Worm (Caenorhabditis elegans) whole organism, L2 larva: ENCODE measurements around the gene F43G6.8.

ENCODE experiments used
- C34F6.9 ChIP-seq: fragments of 150-350 bp; optimal IDR thresholded peaks from 2 replicates; lab custom pipeline; 2014; ENCODE audit warnings: missing biosample characterization, missing genetic modification characterization
- F13H6.1 ChIP-seq: sonication (generic microtip); optimal IDR thresholded peaks from 2 replicates; lab custom pipeline; 2016; ENCODE audit warnings: missing genetic modification characterization, missing compliant biosample characterization
- R02D3.7 ChIP-seq: fragments of 150-350 bp; optimal IDR thresholded peaks from 2 replicates; lab custom pipeline; 2014; ENCODE audit warnings: missing biosample characterization, missing genetic modification characterization
- Y55F3AM.14 ChIP-seq: fragments of 200-800 bp; sonication (Bioruptor generic); optimal IDR thresholded peaks from 2 replicates; lab custom pipeline; 2018; ENCODE audit warnings: mild to moderate bottlenecking, missing genetic modification characterization, missing compliant biosample characterization
- blmp-1 ChIP-seq: sonication (generic microtip); optimal IDR thresholded peaks from 2 replicates; lab custom pipeline; 2017; ENCODE audit warnings: missing genetic modification characterization, mild to moderate bottlenecking, missing compliant biosample characterization, antibody characterized with exemption, moderate library complexity; ENCODE audit not compliant: insufficient read depth
- ceh-16 ChIP-seq: fragments of 150-350 bp; optimal IDR thresholded peaks from 2 replicates; lab custom pipeline; 2014; ENCODE audit warnings: missing biosample characterization, missing genetic modification characterization
- ceh-82 ChIP-seq: fragments of 150-350 bp; optimal IDR thresholded peaks from 2 replicates; lab custom pipeline; 2014; ENCODE audit warnings: missing biosample characterization, missing genetic modification characterization
- elt-1 ChIP-seq: fragments of 150-350 bp; optimal IDR thresholded peaks from 2 replicates; lab custom pipeline; 2014; ENCODE audit warnings: missing biosample characterization, missing genetic modification characterization
- elt-3 ChIP-seq: sonication (generic microtip); optimal IDR thresholded peaks from 2 replicates; lab custom pipeline; 2017; ENCODE audit warnings: missing biosample characterization, missing genetic modification characterization
- fos-1 ChIP-seq: fragments of 150-350 bp; optimal IDR thresholded peaks from 2 replicates; lab custom pipeline; 2014; ENCODE audit warnings: missing biosample characterization, missing genetic modification characterization
- gmeb-1 ChIP-seq: fragments of 150-350 bp; optimal IDR thresholded peaks from 2 replicates; lab custom pipeline; 2014; ENCODE audit warnings: missing biosample characterization, missing genetic modification characterization
- lin-11 ChIP-seq: fragments of 150-350 bp; sonication (generic microtip); optimal IDR thresholded peaks from 2 replicates; lab custom pipeline; 2014; ENCODE audit warnings: missing biosample characterization, missing genetic modification characterization, inconsistent platforms, mixed read lengths
- lsy-2 ChIP-seq, 2 experiments: fragments of 150-350 bp in 1 of 2; sonication (generic microtip) in 1 of 2; optimal IDR thresholded peaks; 2 replicates each; lab custom pipeline; 2014 to 2017; ENCODE audit warnings: missing biosample characterization in 2 of 2, missing genetic modification characterization in 2 of 2
- mab-5 ChIP-seq: fragments of 150-350 bp; optimal IDR thresholded peaks from 2 replicates; lab custom pipeline; 2014; ENCODE audit warnings: missing biosample characterization, missing genetic modification characterization
- mbf-1 ChIP-seq: sonication (generic microtip); optimal IDR thresholded peaks from 2 replicates; lab custom pipeline; 2017; ENCODE audit warnings: missing biosample characterization, missing genetic modification characterization
- nhr-10 ChIP-seq: sonication (generic microtip); optimal IDR thresholded peaks from 2 replicates; lab custom pipeline; 2017; ENCODE audit warnings: missing biosample characterization, missing genetic modification characterization
- nhr-11 ChIP-seq: fragments of 150-350 bp; optimal IDR thresholded peaks from 2 replicates; lab custom pipeline; 2014; ENCODE audit warnings: missing biosample characterization, missing genetic modification characterization
- nhr-12 ChIP-seq: fragments of 150-350 bp; optimal IDR thresholded peaks from 2 replicates; lab custom pipeline; 2014; ENCODE audit warnings: missing biosample characterization, missing genetic modification characterization
- nhr-129 ChIP-seq: fragments of 150-350 bp; optimal IDR thresholded peaks from 2 replicates; lab custom pipeline; 2014; ENCODE audit warnings: missing biosample characterization, missing genetic modification characterization
- nhr-21 ChIP-seq: fragments of 150-350 bp; optimal IDR thresholded peaks from 2 replicates; lab custom pipeline; 2014; ENCODE audit warnings: missing biosample characterization, missing genetic modification characterization
- nhr-23 ChIP-seq: fragments of 150-350 bp; optimal IDR thresholded peaks from 2 replicates; lab custom pipeline; 2014; ENCODE audit warnings: missing biosample characterization, missing genetic modification reagents, missing genetic modification characterization
- nhr-237 ChIP-seq: fragments of 150-350 bp; optimal IDR thresholded peaks from 2 replicates; lab custom pipeline; 2014; ENCODE audit warnings: missing biosample characterization, missing genetic modification characterization
- nhr-25 ChIP-seq: fragments of 150-350 bp; sonication (generic microtip); optimal IDR thresholded peaks from 3 replicates; lab custom pipeline; 2014; ENCODE audit warnings: missing biosample characterization, missing genetic modification characterization
- nhr-6 ChIP-seq: fragments of 150-350 bp; optimal IDR thresholded peaks from 2 replicates; lab custom pipeline; 2014; ENCODE audit warnings: missing biosample characterization, missing genetic modification characterization
- nhr-77 ChIP-seq: fragments of 150-350 bp; optimal IDR thresholded peaks from 2 replicates; lab custom pipeline; 2014; ENCODE audit warnings: missing biosample characterization, missing genetic modification characterization
- sem-4 ChIP-seq: fragments of 150-350 bp; optimal IDR thresholded peaks from 2 replicates; lab custom pipeline; 2014; ENCODE audit warnings: missing biosample characterization, missing genetic modification reagents, missing genetic modification characterization
- skn-1 ChIP-seq: sonication (generic microtip); optimal IDR thresholded peaks from 2 replicates; lab custom pipeline; 2017; ENCODE audit warnings: missing biosample characterization, missing genetic modification characterization
- sma-3 ChIP-seq: sonication (generic microtip); optimal IDR thresholded peaks from 2 replicates; lab custom pipeline; 2016; ENCODE audit warnings: missing genetic modification reagents, missing genetic modification characterization, missing compliant biosample characterization
- sma-9 ChIP-seq, 2 experiments: fragments of 150-350 bp in 1 of 2; sonication (generic microtip) in 1 of 2; optimal IDR thresholded peaks; 2 replicates each; lab custom pipeline; 2014 to 2016; ENCODE audit warnings: missing genetic modification characterization in 2 of 2, mild to moderate bottlenecking in 1 of 2, missing biosample characterization in 1 of 2, missing compliant biosample characterization in 1 of 2, missing genetic modification reagents in 1 of 2, moderate library complexity in 1 of 2
- snpc-4 ChIP-seq: fragments of 150-350 bp; optimal IDR thresholded peaks from 2 replicates; lab custom pipeline; 2014; ENCODE audit warnings: missing biosample characterization, missing genetic modification characterization
- unc-39 ChIP-seq: fragments of 150-350 bp; optimal IDR thresholded peaks from 2 replicates; lab custom pipeline; 2014; ENCODE audit warnings: missing biosample characterization, missing genetic modification characterization
- unc-62 ChIP-seq: fragments of 150-350 bp; optimal IDR thresholded peaks from 2 replicates; lab custom pipeline; 2014; ENCODE audit warnings: missing biosample characterization, missing genetic modification reagents, missing genetic modification characterization
- zag-1 ChIP-seq: fragments of 150-350 bp; optimal IDR thresholded peaks from 2 replicates; lab custom pipeline; 2014; ENCODE audit warnings: missing biosample characterization, missing genetic modification characterization
- ztf-11 ChIP-seq: sonication (generic microtip); optimal IDR thresholded peaks from 2 replicates; lab custom pipeline; 2017; ENCODE audit warnings: missing biosample characterization, missing genetic modification characterization
- ztf-4 ChIP-seq: fragments of 150-350 bp; optimal IDR thresholded peaks from 2 replicates; lab custom pipeline; 2014; ENCODE audit warnings: missing biosample characterization, missing genetic modification characterization

Gene F43G6.8

DNA sequence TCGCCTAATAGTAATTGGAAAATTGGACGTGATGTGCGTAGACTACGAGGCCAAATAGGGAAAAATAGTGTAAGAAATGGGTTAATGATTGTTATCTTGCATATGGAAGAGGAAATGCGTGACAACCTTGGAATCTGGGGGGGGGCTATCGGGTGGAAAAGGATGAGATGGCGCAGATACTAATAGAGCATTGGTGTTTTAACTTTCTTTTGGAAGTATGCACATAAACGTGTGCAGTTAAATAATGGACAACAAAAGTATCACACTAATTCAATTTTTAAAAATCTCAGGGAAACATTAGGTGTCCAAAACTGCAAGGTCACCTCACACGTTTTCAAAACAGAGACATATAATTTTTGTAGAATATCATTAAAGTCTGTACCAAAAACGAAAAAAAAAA, 5.9 kb upstream of the F43G6.8 start, which contains the start of gene Y6D1A.2:
TSS of gene Y6D1A.2 (minus strand) at position 101 of the 400 bp plus-strand sequence.
- TF ChIP-seq mbf-1 (tag; lab: Kevin White, UChicago) (no peak), unc-39 (tag; lab: Kevin White, UChicago) (no peak), nhr-6 (tag; lab: Kevin White, UChicago) (no peak), ztf-11 (tag; lab: Kevin White, UChicago) (no peak), F13H6.1 (tag; lab: Kevin White, UChicago) (no peak), nhr-129 (tag; lab: Kevin White, UChicago) (no peak), gmeb-1 (tag; lab: Kevin White, UChicago) (no peak), mab-5 (no peak), fos-1 (tag; lab: Kevin White, UChicago) (no peak), skn-1 (no peak), ceh-16 (no peak), Y55F3AM.14 (no peak), nhr-23 (tag; lab: Kevin White, UChicago) (no peak), zag-1 (tag; lab: Kevin White, UChicago) (no peak)
- TF ChIP-seq, all 48 proteins: peak for 0

DNA sequence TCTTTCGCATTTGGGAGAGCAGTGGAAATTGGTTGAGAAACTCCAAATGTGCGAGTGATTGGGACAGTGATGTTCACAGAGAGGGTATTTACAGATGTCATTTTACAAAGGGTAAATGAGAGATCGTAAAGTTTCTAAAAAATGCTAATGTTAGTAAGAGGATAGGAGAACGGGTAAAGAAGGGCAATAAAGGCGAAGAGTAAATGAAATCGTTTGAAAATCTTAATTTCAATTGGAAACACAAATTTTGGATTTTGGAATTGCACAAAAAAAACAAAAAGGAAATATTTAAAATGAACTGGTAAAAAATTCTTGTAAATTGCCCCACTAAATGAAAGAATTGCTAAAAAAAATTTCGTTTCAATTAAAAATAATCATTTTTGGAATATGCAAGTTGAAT, 2.6 kb upstream of the F43G6.8 start, which contains the start of gene pap-3:
TSS of gene pap-3 (minus strand) at position 101 of the 400 bp plus-strand sequence.
- TF ChIP-seq Y55F3AM.14 (no peak), ceh-82 (tag; lab: Kevin White, UChicago) (no peak), lsy-2 (tag; optimal IDR thresholded peaks at IDR 0.05; lab: Kevin White, UChicago) (no peak), elt-3 (tag; lab: Kevin White, UChicago) (no peak), blmp-1 (tag; lab: Kevin White, UChicago) (no peak), nhr-10 (tag; lab: Kevin White, UChicago) (no peak), sma-9 (GFP tag; optimal IDR thresholded peaks at IDR 0.05; lab: Kevin White, UChicago) (no peak), sma-9 (tag; optimal IDR thresholded peaks at IDR 0.05; lab: Kevin White, UChicago) (no peak), C34F6.9 (tag; lab: Kevin White, UChicago) (no peak), nhr-237 (tag; lab: Kevin White, UChicago) (no peak), sma-3 (GFP tag; lab: Kevin White, UChicago) (no peak), nhr-12 (tag; lab: Kevin White, UChicago) (no peak), nhr-25 (tag; lab: Kevin White, UChicago) (no peak), skn-1 (no peak), snpc-4 (no peak)

DNA sequence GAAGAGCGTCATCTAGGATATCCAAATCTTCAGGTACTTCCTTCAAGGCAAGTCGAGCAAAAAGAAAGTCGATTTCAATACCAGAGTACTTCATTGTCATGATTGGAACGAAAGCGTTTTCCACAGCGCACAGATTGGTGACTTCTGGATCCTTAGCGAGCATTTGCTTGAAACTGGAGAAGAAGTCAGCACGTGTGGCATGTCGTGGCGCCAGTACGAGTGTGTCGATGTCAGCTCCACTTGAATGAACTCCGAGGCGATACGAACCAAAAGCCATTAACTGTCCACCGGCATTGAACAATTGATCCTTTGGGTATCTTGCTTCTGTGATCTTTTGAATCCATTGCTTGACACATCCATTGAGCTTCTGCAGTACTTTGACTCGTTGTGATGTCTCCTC, 2.1 kb upstream of the F43G6.8 start:
- TF ChIP-seq lsy-2 (tag; optimal IDR thresholded peaks at IDR 0.05; lab: Kevin White, UChicago) (no peak), ceh-82 (tag; lab: Kevin White, UChicago) (no peak), sem-4 (tag; lab: Kevin White, UChicago) (no peak), unc-39 (tag; lab: Kevin White, UChicago) (no peak), F13H6.1 (tag; lab: Kevin White, UChicago) (no peak)

DNA sequence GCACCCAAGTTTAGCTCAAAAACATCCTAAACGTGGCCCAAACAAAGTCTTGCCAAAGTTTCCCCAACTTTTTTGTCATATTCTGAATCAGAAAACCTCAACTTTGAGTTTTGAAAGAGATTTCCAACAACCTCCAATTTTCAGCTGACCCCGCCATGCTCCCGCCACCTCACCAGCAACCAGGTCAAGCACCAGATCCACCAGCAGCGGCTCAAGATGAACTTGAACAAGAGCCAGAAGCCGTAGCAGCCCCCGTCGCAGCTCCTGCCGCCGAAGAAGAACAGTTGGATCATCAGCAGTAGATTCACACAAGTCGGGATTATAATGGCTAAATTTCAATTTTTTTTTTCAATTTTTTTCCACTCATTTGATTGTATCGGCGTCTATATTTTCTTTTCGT, 2.7 kb downstream of the F43G6.8 start:
- no peak for TF ChIP-seq gmeb-1 (tag; lab: Kevin White, UChicago)
- no peak for TF ChIP-seq zag-1 (tag; lab: Kevin White, UChicago)
- no peak for TF ChIP-seq ztf-4 (tag; lab: Kevin White, UChicago)
- TF ChIP-seq C34F6.9 (tag; lab: Kevin White, UChicago) = no peak
- no peak for TF ChIP-seq snpc-4
- TF ChIP-seq elt-1 (tag; lab: Kevin White, UChicago) = no peak
- TF ChIP-seq nhr-25 (tag; lab: Kevin White, UChicago) = no peak
- TF ChIP-seq nhr-77 = no peak
- no peak for TF ChIP-seq R02D3.7
- TF ChIP-seq F13H6.1 (tag; lab: Kevin White, UChicago) = no peak
- TF ChIP-seq unc-62 = no peak

DNA sequence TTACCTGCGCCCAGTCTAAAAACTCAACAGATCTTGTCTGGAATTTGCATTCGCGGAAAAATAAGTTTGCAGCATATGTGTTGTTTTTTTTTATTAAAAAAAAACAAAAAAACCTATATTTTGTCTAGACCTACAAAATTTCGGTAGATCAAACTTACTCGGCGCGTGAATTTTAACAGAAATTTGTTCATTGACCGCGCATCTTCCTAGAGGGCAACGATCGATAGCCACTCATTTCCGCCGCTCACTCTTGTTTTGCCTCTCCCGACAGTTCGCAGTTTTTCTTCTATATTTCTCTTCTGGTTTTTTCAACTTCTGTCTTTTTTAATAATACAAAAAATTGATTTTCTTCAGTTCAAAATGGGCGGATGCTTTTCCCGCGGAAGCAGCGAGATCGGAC, 3.5 kb downstream of the F43G6.8 start, which contains the start of gene F43G6.7:
TSS of gene F43G6.7 (plus strand) at position 355 of the 400 bp plus-strand sequence.
- TF ChIP-seq unc-62 (no peak), ceh-16 (no peak), zag-1 (tag; lab: Kevin White, UChicago) (no peak), nhr-21 (no peak), lin-11 (tag; lab: Kevin White, UChicago) (no peak), nhr-11 (tag; lab: Kevin White, UChicago) (no peak)
